Comparison of ENCODE assay signal across 1 fruit fly cellular context in genomic region chr3R:29322637-29323036, dm6.
TF ChIP-seq lines count a peak whose summit lies in the region.

No protein-coding gene starts in this region.

TF ChIP-seq in whole organism, embryonic, 481 proteins besides CTCF, POLR2A, EP300 and RAD21 (continued from another document):
- TF ChIP-seq sob (GFP tag; IDR thresholded peaks at IDR 0.05; lab: Robert Waterston, UW) (peak; percentile 35; the same call in 1 of the 2 replicates), CG11504 (tag; optimal IDR thresholded peaks at IDR 0.05; lab: Kevin White, UChicago) (peak; percentile 19), Hmr (GFP tag; optimal IDR thresholded peaks at IDR 0.05; lab: Kevin White, UChicago) (peak; percentile 4), row (GFP tag; IDR thresholded peaks at IDR 0.05; lab: Robert Waterston, UW) (0 out of 3 replicates have a peak, but pooled peaks have one; percentile 31), tap (tag; optimal IDR thresholded peaks at IDR 0.05; lab: Kevin White, UChicago) (no peak), prd (optimal IDR thresholded peaks at IDR 0.05; lab: Kevin White, UChicago) (no peak), prd (GFP tag; IDR thresholded peaks at IDR 0.05; lab: Robert Waterston, UW) (peak; percentile 37; the same call in 1 of the 3 replicates), Ets65A (GFP tag; lab: Kevin White, UChicago) (peak; percentile 89), Med (GFP tag; lab: Kevin White, UChicago) (peak; percentile 72), bab2 (GFP tag; optimal IDR thresholded peaks at IDR 0.05; lab: Kevin White, UChicago) (peak; percentile 19), slbo (GFP tag; IDR thresholded peaks at IDR 0.05; lab: Robert Waterston, UW) (peak; percentile 43; the same call in 1 of the 2 replicates), CG7556 (GFP tag; optimal IDR thresholded peaks at IDR 0.05; lab: Kevin White, UChicago) (peak; percentile 7), Drgx (GFP tag; IDR thresholded peaks at IDR 0.05; lab: Robert Waterston, UW) (0 out of 2 replicates have a peak, but pooled peaks have one; percentile 10), nom (GFP tag; optimal IDR thresholded peaks at IDR 0.05; lab: Kevin White, UChicago) (no peak), sima (GFP tag; optimal IDR thresholded peaks at IDR 0.05; lab: Kevin White, UChicago) (no peak), CG14441 (GFP tag; IDR thresholded peaks at IDR 0.05; lab: Robert Waterston, UW) (peak; percentile 29; the same call in 1 of the 2 replicates), sisA (GFP tag; IDR thresholded peaks at IDR 0.05; lab: Robert Waterston, UW) (0 out of 2 replicates have a peak, but pooled peaks have one; percentile 13), Rfx (GFP tag; IDR thresholded peaks at IDR 0.05; lab: Robert Waterston, UW) (0 out of 2 replicates have a peak, but pooled peaks have one; percentile 20), slou (GFP tag; optimal IDR thresholded peaks at IDR 0.05; lab: Kevin White, UChicago) (no peak), insv (GFP tag; optimal IDR thresholded peaks at IDR 0.05; lab: Kevin White, UChicago) (no peak), MBD-R2 (GFP tag; IDR thresholded peaks at IDR 0.05; lab: Robert Waterston, UW) (0 out of 2 replicates have a peak, but pooled peaks have one; percentile 11), CG18599 (GFP tag; optimal IDR thresholded peaks at IDR 0.05; lab: Kevin White, UChicago) (peak; percentile 28), CG31441 (GFP tag; IDR thresholded peaks at IDR 0.05; lab: Robert Waterston, UW) (0 out of 2 replicates have a peak, but pooled peaks have one; percentile 17), CG12299 (tag; optimal IDR thresholded peaks at IDR 0.05; lab: Kevin White, UChicago) (no peak), sens (GFP tag; lab: Kevin White, UChicago) (peak; percentile 27), lab (GFP tag; optimal IDR thresholded peaks at IDR 0.05; lab: Kevin White, UChicago) (peak; percentile 8), mam (GFP tag; optimal IDR thresholded peaks at IDR 0.05; lab: Kevin White, UChicago) (peak; percentile 17)
